Fruit fly (Drosophila melanogaster) whole organism, embryonic: ENCODE results near the gene nkt.
A peak's percentile ranks its signal among the peaks of the same experiment; 100 is the strongest.

Source experiments
- Bdp1 ChIP-seq: fragments of 200-800 bp; sonication (Bioruptor generic); optimal IDR thresholded peaks from 3 replicates; lab custom pipeline; 2016; ENCODE audit warnings: missing biosample characterization, missing genetic modification characterization
- CG1024 ChIP-seq: fragments of 200-800 bp; sonication (Bioruptor generic); IDR thresholded peaks from 2 replicates; pipeline ENCODE4 v1.3.6; 2022; ENCODE audit warnings: missing biosample characterization, missing genetic modification characterization
- CG10267 ChIP-seq: fragments of 200-800 bp; sonication (Bioruptor generic); optimal IDR thresholded peaks from 2 replicates; lab custom pipeline; 2018; ENCODE audit warnings: missing biosample characterization, mild to moderate bottlenecking, missing genetic modification characterization, moderate library complexity
- CG10274 ChIP-seq: fragments of 200-800 bp; sonication (Bioruptor generic); optimal IDR thresholded peaks from 3 replicates; lab custom pipeline; 2017; ENCODE audit warnings: missing biosample characterization, mild to moderate bottlenecking, missing genetic modification characterization
- CG12659 ChIP-seq: fragments of 200-800 bp; sonication (Bioruptor generic); optimal IDR thresholded peaks from 3 replicates; lab custom pipeline; 2017; ENCODE audit warnings: mild to moderate bottlenecking, missing biosample characterization, missing genetic modification reagents, missing genetic modification characterization
- CG13775 ChIP-seq: fragments of 200-800 bp; sonication (Bioruptor generic); optimal IDR thresholded peaks from 3 replicates; lab custom pipeline; 2017; ENCODE audit warnings: missing biosample characterization, mild to moderate bottlenecking, missing genetic modification characterization
- CG14710 ChIP-seq: fragments of 200-800 bp; sonication (Bioruptor generic); optimal IDR thresholded peaks from 3 replicates; lab custom pipeline; 2019; ENCODE audit warnings: missing biosample characterization, mild to moderate bottlenecking, missing genetic modification characterization, moderate library complexity
- CG17328 ChIP-seq: fragments of 200-800 bp; sonication (Bioruptor generic); IDR thresholded peaks from 2 replicates; pipeline ENCODE4 v1.3.6; 2022; ENCODE audit warnings: missing biosample characterization, missing genetic modification characterization
- CG17612 ChIP-seq: fragments of 200-800 bp; sonication (Bioruptor generic); IDR thresholded peaks from 2 replicates; pipeline ENCODE4 v1.3.6; 2022; ENCODE audit warnings: missing biosample characterization, missing genetic modification characterization
- CG17912 ChIP-seq: fragments of 200-800 bp; sonication (Bioruptor generic); optimal IDR thresholded peaks from 2 replicates; lab custom pipeline; 2018; ENCODE audit warnings: missing biosample characterization, mild to moderate bottlenecking, missing genetic modification characterization
- CG2129 ChIP-seq: fragments of 200-800 bp; sonication (Bioruptor generic); IDR thresholded peaks from 2 replicates; pipeline ENCODE4 v1.3.6; 2022; ENCODE audit warnings: missing biosample characterization, missing genetic modification characterization; ENCODE audit not compliant: partially characterized antibody
- CG30431 ChIP-seq: fragments of 200-800 bp; sonication (Bioruptor generic); optimal IDR thresholded peaks from 2 replicates; lab custom pipeline; 2017; ENCODE audit warnings: missing biosample characterization, missing genetic modification characterization
- CG31365 ChIP-seq: fragments of 200-800 bp; sonication (Bioruptor generic); optimal IDR thresholded peaks from 2 replicates; lab custom pipeline; 2018; ENCODE audit warnings: missing biosample characterization, mild to moderate bottlenecking, missing genetic modification characterization
- CG4617 ChIP-seq: fragments of 200-800 bp; sonication (Bioruptor generic); optimal IDR thresholded peaks from 3 replicates; lab custom pipeline; 2016; ENCODE audit warnings: missing biosample characterization, missing genetic modification characterization, borderline replicate concordance
- CG6765 ChIP-seq: fragments of 200-800 bp; sonication (Bioruptor generic); optimal IDR thresholded peaks from 3 replicates; lab custom pipeline; 2017; ENCODE audit warnings: missing biosample characterization, mild to moderate bottlenecking, missing genetic modification characterization
- CG7928 ChIP-seq: fragments of 200-800 bp; sonication (Bioruptor generic); optimal IDR thresholded peaks from 2 replicates; lab custom pipeline; 2017; ENCODE audit warnings: missing biosample characterization, mild to moderate bottlenecking, missing genetic modification characterization
- CG7987 ChIP-seq: fragments of 200-800 bp; sonication (Bioruptor generic); optimal IDR thresholded peaks from 2 replicates; lab custom pipeline; 2018; ENCODE audit warnings: missing biosample characterization, mild to moderate bottlenecking, missing genetic modification characterization, moderate library complexity
- CoRest ChIP-seq: fragments of 200-800 bp; sonication (Bioruptor generic); optimal IDR thresholded peaks from 3 replicates; lab custom pipeline; 2018; ENCODE audit warnings: missing biosample characterization, mild to moderate bottlenecking, missing genetic modification characterization, moderate library complexity
- Dbx ChIP-seq: fragments of 200-800 bp; sonication (Bioruptor generic); IDR thresholded peaks from 3 replicates; pipeline ENCODE4 v1.3.6; 2022; ENCODE audit warnings: missing biosample characterization, missing genetic modification characterization
- Deaf1 ChIP-seq: fragments of 200-800 bp; optimal IDR thresholded peaks from 3 replicates; lab custom pipeline; 2019; ENCODE audit warnings: missing biosample characterization, mild to moderate bottlenecking, missing genetic modification characterization, moderate library complexity
- E2f1 ChIP-seq: fragments of 200-800 bp; sonication (Bioruptor generic); IDR thresholded peaks from 2 replicates; pipeline ENCODE4 v1.3.6; 2022; ENCODE audit warnings: missing biosample characterization, missing genetic modification characterization
- Eip74EF ChIP-seq, 2 experiments: fragments of 200-800 bp in 1 of 2; fragments of >200 bp in 1 of 2; sonication (Bioruptor generic) in 1 of 2; optimal IDR thresholded peaks; 2 replicates each; lab custom pipeline; 2017 to 2019; ENCODE audit warnings: missing biosample characterization in 2 of 2, missing genetic modification characterization in 2 of 2, mild to moderate bottlenecking in 1 of 2, moderate library complexity in 1 of 2
- Hand ChIP-seq: fragments of 200-800 bp; sonication (Bioruptor generic); optimal IDR thresholded peaks from 2 replicates; lab custom pipeline; 2017; ENCODE audit warnings: mild to moderate bottlenecking, missing biosample characterization, missing genetic modification reagents, missing genetic modification characterization
- Med ChIP-seq: fragments of 200-800 bp; sonication (Bioruptor generic); peaks from one replicate; lab custom pipeline; 2016; ENCODE audit warnings: missing biosample characterization, missing genetic modification characterization, mild to moderate bottlenecking, inconsistent platforms, moderate library complexity
- Mrtf ChIP-seq: fragments of 200-800 bp; sonication (Bioruptor generic); IDR thresholded peaks from 3 replicates; pipeline ENCODE4 v1.3.6; 2022; ENCODE audit warnings: missing biosample characterization, missing genetic modification characterization
- Stat92E ChIP-seq, 3 experiments: fragments of >200 bp in 2 of 3; fragments of 200-800 bp in 1 of 3; sonication (Bioruptor generic) in 1 of 3; optimal IDR thresholded peaks; 2 replicates each; lab custom pipeline; 2017 to 2019; ENCODE audit warnings: missing biosample characterization in 3 of 3, missing genetic modification characterization in 3 of 3, mild to moderate bottlenecking in 1 of 3, moderate library complexity in 1 of 3
- Tbp ChIP-seq: fragments of >200 bp; optimal IDR thresholded peaks from 2 replicates; lab custom pipeline; 2018; ENCODE audit warnings: missing biosample characterization, missing genetic modification characterization
- al ChIP-seq: fragments of 200-800 bp; sonication (Bioruptor generic); IDR thresholded peaks from 2 replicates; pipeline ENCODE4 v1.3.6; 2022; ENCODE audit warnings: missing biosample characterization, missing genetic modification characterization
- bsh ChIP-seq, 2 experiments: fragments of 200-800 bp; sonication (Bioruptor generic); optimal IDR thresholded peaks; 2 replicates each; lab custom pipeline; 2017 to 2018; ENCODE audit warnings: mild to moderate bottlenecking in 2 of 2, missing biosample characterization in 2 of 2, missing genetic modification characterization in 2 of 2, moderate library complexity in 1 of 2
- cas ChIP-seq: fragments of 200-800 bp; sonication (Bioruptor generic); IDR thresholded peaks from 2 replicates; pipeline ENCODE4 v1.3.6; 2022; ENCODE audit warnings: missing biosample characterization, missing genetic modification characterization
- caup ChIP-seq: fragments of 200-800 bp; sonication (Bioruptor generic); optimal IDR thresholded peaks from 3 replicates; lab custom pipeline; 2017; ENCODE audit warnings: missing biosample characterization, mild to moderate bottlenecking, missing genetic modification characterization, moderate library complexity; ENCODE audit not compliant: severe bottlenecking
- crol ChIP-seq: fragments of 200-800 bp; sonication (Bioruptor generic); IDR thresholded peaks from 2 replicates; pipeline ENCODE4 v1.3.6; 2022; ENCODE audit warnings: missing biosample characterization, missing genetic modification characterization
- dm ChIP-seq: fragments of 200-800 bp; sonication (Bioruptor generic); optimal IDR thresholded peaks from 3 replicates; lab custom pipeline; 2016; ENCODE audit warnings: missing biosample characterization, missing genetic modification characterization
- en ChIP-seq: fragments of 200-800 bp; sonication (Bioruptor generic); optimal IDR thresholded peaks from 2 replicates; lab custom pipeline; 2016; ENCODE audit warnings: missing biosample characterization, missing genetic modification characterization
- fru ChIP-seq: fragments of >200 bp; optimal IDR thresholded peaks from 2 replicates; lab custom pipeline; 2017
- gsb-n ChIP-seq: fragments of 200-800 bp; sonication (Bioruptor generic); optimal IDR thresholded peaks from 3 replicates; lab custom pipeline; 2018; ENCODE audit warnings: missing biosample characterization, mild to moderate bottlenecking, missing genetic modification characterization
- h ChIP-seq: fragments of >200 bp; optimal IDR thresholded peaks from 2 replicates; lab custom pipeline; 2017
- oc ChIP-seq: fragments of 200-800 bp; sonication (Bioruptor generic); optimal IDR thresholded peaks from 2 replicates; lab custom pipeline; 2018; ENCODE audit warnings: missing biosample characterization, mild to moderate bottlenecking, missing genetic modification characterization, moderate library complexity
- odd ChIP-seq: fragments of 200-800 bp; sonication (Bioruptor generic); optimal IDR thresholded peaks from 2 replicates; lab custom pipeline; 2017; ENCODE audit warnings: missing biosample characterization, mild to moderate bottlenecking, missing genetic modification characterization
- onecut ChIP-seq: fragments of 200-800 bp; sonication (Bioruptor generic); IDR thresholded peaks from 2 replicates; pipeline ENCODE4 v1.3.6; 2022; ENCODE audit warnings: missing biosample characterization, missing genetic modification characterization
- pho ChIP-seq: fragments of 200-800 bp; sonication (Bioruptor generic); optimal IDR thresholded peaks from 2 replicates; lab custom pipeline; 2016; ENCODE audit warnings: missing biosample characterization, missing genetic modification characterization
- so ChIP-seq: fragments of 200-800 bp; sonication (Bioruptor generic); IDR thresholded peaks from 3 replicates; pipeline ENCODE4 v1.3.6; 2022; ENCODE audit warnings: missing biosample characterization, missing genetic modification characterization
- tgo ChIP-seq: fragments of 200-800 bp; sonication (Bioruptor generic); IDR thresholded peaks from 3 replicates; pipeline ENCODE4 v1.3.6; 2022; ENCODE audit warnings: missing biosample characterization, missing genetic modification characterization
- trh ChIP-seq: fragments of 200-800 bp; sonication (Bioruptor generic); optimal IDR thresholded peaks from 2 replicates; lab custom pipeline; 2016; ENCODE audit warnings: missing biosample characterization, missing genetic modification characterization
- usp ChIP-seq: fragments of >200 bp; optimal IDR thresholded peaks from 2 replicates; lab custom pipeline; 2017; ENCODE audit warnings: missing biosample characterization, missing genetic modification characterization
- vfl ChIP-seq: fragments of 200-800 bp; sonication (Bioruptor generic); optimal IDR thresholded peaks from 2 replicates; lab custom pipeline; 2016; ENCODE audit warnings: missing biosample characterization, missing genetic modification characterization
- wdn ChIP-seq: fragments of 200-800 bp; sonication (Bioruptor generic); IDR thresholded peaks from 2 replicates; pipeline ENCODE4 v1.3.6; 2022; ENCODE audit warnings: missing biosample characterization, missing genetic modification characterization
- wor ChIP-seq: fragments of 200-800 bp; sonication (Bioruptor generic); IDR thresholded peaks from 2 replicates; pipeline ENCODE4 v1.3.6; 2022; ENCODE audit warnings: missing biosample characterization, missing genetic modification characterization
- zfh2 ChIP-seq: fragments of 200-800 bp; sonication (Bioruptor generic); optimal IDR thresholded peaks from 2 replicates; lab custom pipeline; 2016; ENCODE audit warnings: missing biosample characterization, missing genetic modification characterization

The nkt gene

DNA sequence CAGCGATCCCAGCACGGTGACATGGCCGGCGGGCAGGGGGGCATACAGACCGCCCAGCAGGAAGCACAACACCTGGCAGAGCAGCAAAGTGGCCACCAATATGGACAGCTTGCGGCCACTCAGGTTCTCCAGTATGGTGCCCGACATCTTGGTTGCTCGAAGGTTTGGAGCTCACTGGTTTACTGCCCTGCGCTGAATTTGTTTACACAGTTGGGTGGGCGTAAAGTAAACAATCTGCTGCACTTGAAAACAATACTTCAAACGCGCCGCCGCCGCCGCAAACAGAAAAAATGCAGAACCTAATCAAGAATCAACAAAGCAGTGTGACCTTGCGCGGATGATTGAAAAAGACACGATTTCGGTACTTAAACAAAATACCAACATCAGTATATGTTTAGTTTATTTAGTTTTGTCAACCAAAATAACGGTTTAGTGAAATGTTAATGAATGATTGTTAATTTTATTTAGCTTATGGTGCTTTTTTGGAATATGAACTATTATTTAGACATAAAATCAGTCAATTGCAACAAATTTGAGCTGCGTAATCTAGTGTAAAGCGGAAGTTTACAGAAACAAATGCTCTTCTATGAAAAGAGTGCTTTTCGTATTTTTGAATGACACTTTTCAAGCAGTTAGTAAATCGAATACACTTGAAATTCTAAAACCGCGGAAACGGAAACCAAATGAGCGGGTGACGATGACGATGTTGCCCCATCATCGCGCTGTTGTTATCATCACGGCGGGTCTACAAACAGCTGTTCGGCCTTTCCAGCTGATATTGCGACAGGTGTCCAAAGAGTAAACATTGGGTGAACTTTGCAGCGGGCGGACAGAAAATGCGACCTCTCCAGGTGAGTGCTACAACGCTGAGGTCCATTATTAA is 31.6 kb upstream of the nkt start, which contains the start of the genes wls and Adck5 (continued):
- peak; percentile 58 for TF ChIP-seq CG12659 (GFP tag; lab: Kevin White, UChicago)
- TF ChIP-seq CG13775 (GFP tag; lab: Kevin White, UChicago), result peak; percentile 58
- no peak for TF ChIP-seq gsb-n (tag; lab: Kevin White, UChicago)
- TF ChIP-seq crol (GFP tag; lab: Robert Waterston, UW), result no peak
- peak; percentile 20 for TF ChIP-seq CG30431 (GFP tag; lab: Kevin White, UChicago)
- no peak for TF ChIP-seq en
- no peak for TF ChIP-seq CG2129 (GFP tag; lab: Robert Waterston, UW)
- TF ChIP-seq Bdp1, result no peak
- no peak for TF ChIP-seq Deaf1
- TF ChIP-seq Tbp (GFP tag; lab: Kevin White, UChicago), result no peak
- no peak for TF ChIP-seq fru (lab: Kevin White, UChicago)
- TF ChIP-seq CG7987 (GFP tag; lab: Kevin White, UChicago), result peak; percentile 81
- no peak for TF ChIP-seq Hand (GFP tag; lab: Kevin White, UChicago)
- peak; percentile 83 for TF ChIP-seq caup
- TF ChIP-seq dm, result no peak
- TF ChIP-seq CG31365, result no peak
- TF ChIP-seq CG6765 (GFP tag; lab: Kevin White, UChicago), result peak; percentile 73
- TF ChIP-seq CG17912 (GFP tag; lab: Kevin White, UChicago), result peak; percentile 45
- peak; percentile 52 for TF ChIP-seq CG10267 (tag; lab: Kevin White, UChicago)
- peak; percentile 3 for TF ChIP-seq vfl (GFP tag; lab: Kevin White, UChicago)
- peak; percentile 43 for TF ChIP-seq pho
- TF ChIP-seq Med (GFP tag; lab: Kevin White, UChicago), result peak; percentile 93
- no peak for TF ChIP-seq Eip74EF (GFP tag; optimal IDR thresholded peaks at IDR 0.05; lab: Kevin White, UChicago)
- no peak; the same call in 1 of the 2 replicates for TF ChIP-seq CG1024
- TF ChIP-seq onecut (GFP tag; lab: Robert Waterston, UW), result no peak
- no peak for TF ChIP-seq h
- no peak for TF ChIP-seq usp (GFP tag; lab: Kevin White, UChicago)
- TF ChIP-seq wor (GFP tag; lab: Robert Waterston, UW), result no peak
- 0 out of 3 replicates have a peak, but pooled peaks have one; percentile 22 for TF ChIP-seq Dbx
- no peak for TF ChIP-seq oc (tag; lab: Kevin White, UChicago)
- no peak for TF ChIP-seq al (GFP tag; lab: Robert Waterston, UW)
- TF ChIP-seq trh (GFP tag; lab: Kevin White, UChicago), result no peak
- no peak for TF ChIP-seq cas (GFP tag; lab: Robert Waterston, UW)
- TF ChIP-seq tgo (GFP tag; lab: Robert Waterston, UW), result no peak
- TF ChIP-seq CG17328, result peak; percentile 42; the same call in 1 of the 2 replicates
- TF ChIP-seq CG17612 (GFP tag; lab: Robert Waterston, UW), result no peak
- peak; percentile 32 for TF ChIP-seq CG10274 (GFP tag; lab: Kevin White, UChicago)
- TF ChIP-seq Mrtf, result no peak
- TF ChIP-seq zfh2 (GFP tag; lab: Kevin White, UChicago), result peak; percentile 21
- peak; percentile 58; the same call in 1 of the 3 replicates for TF ChIP-seq so
- TF ChIP-seq wdn, result 0 out of 2 replicates have a peak, but pooled peaks have one; percentile 13
- TF ChIP-seq E2f1 (GFP tag; lab: Robert Waterston, UW), result no peak
- TF ChIP-seq CoRest (tag; lab: Kevin White, UChicago), result peak; percentile 60
- TF ChIP-seq bsh (GFP tag; optimal IDR thresholded peaks at IDR 0.05; lab: Kevin White, UChicago), result peak in 1 of 2 experiments; percentile 42
- peak; percentile 81 for TF ChIP-seq CG14710
- TF ChIP-seq Stat92E (GFP tag; optimal IDR thresholded peaks at IDR 0.05; lab: Kevin White, UChicago), result no peak
- peak; percentile 66 for TF ChIP-seq odd (GFP tag; lab: Kevin White, UChicago)
- no peak for TF ChIP-seq CG4617 (GFP tag; lab: Kevin White, UChicago)
- no peak for TF ChIP-seq CG7928
